Fruit fly (Drosophila melanogaster): ENCODE results near the gene boil.

Gene boil

dm6 chrX:4875370-4875769, at the start of gene boil:
TSS of gene boil (plus strand) at chrX:4875670.
- TF ChIP-seq CG17801 (GFP tag; optimal IDR thresholded peaks at IDR 0.05; ENCODE audit: partially characterized antibody) = no peak

- no peak for TF ChIP-seq CG17801 (GFP tag; optimal IDR thresholded peaks at IDR 0.05; ENCODE audit: partially characterized antibody)
These were observed 49.8 kb upstream of the boil start, which contains the start of gene CG12682 for dm6 chrX:4825674-4826073. TSS of gene CG12682 (plus strand) at chrX:4825974.

dm6 chrX:4840548-4841098, 34.8 kb upstream of the boil start, which contains the start of gene CG42594:
TSS of gene CG42594 (plus strand) at chrX:4840833.
- TF ChIP-seq CG17801 (GFP tag; optimal IDR thresholded peaks at IDR 0.05; ENCODE audit: partially characterized antibody) = no peak

- no peak for TF ChIP-seq CG17801 (GFP tag; optimal IDR thresholded peaks at IDR 0.05; ENCODE audit: partially characterized antibody)
These were observed 26.1 kb upstream of the boil start for dm6 chrX:4849376-4849775.

- no peak for TF ChIP-seq CG17801 (GFP tag; optimal IDR thresholded peaks at IDR 0.05; ENCODE audit: partially characterized antibody)
These were observed 15.2 kb upstream of the boil start for dm6 chrX:4860266-4860665.

dm6 chrX:4885875-4886274, 10.4 kb downstream of the boil start:
- no peak for TF ChIP-seq CG17801 (GFP tag; optimal IDR thresholded peaks at IDR 0.05; ENCODE audit: partially characterized antibody)

- TF ChIP-seq CG17801 (GFP tag; optimal IDR thresholded peaks at IDR 0.05; ENCODE audit: partially characterized antibody) = no peak
These were observed 19.1 kb downstream of the boil start for dm6 chrX:4894596-4894995.

dm6 chrX:4896892-4897291, 21.4 kb downstream of the boil start:
- TF ChIP-seq CG17801 (GFP tag; optimal IDR thresholded peaks at IDR 0.05; ENCODE audit: partially characterized antibody) = no peak

dm6 chrX:4906573-4906972, 31.1 kb downstream of the boil start, which contains the start of gene CG6927:
TSS of gene CG6927 (plus strand) at chrX:4906900.
- peak; percentile 68 for TF ChIP-seq CG17801 (GFP tag; optimal IDR thresholded peaks at IDR 0.05; ENCODE audit: partially characterized antibody)

- TF ChIP-seq CG17801 (GFP tag; optimal IDR thresholded peaks at IDR 0.05; ENCODE audit: partially characterized antibody) = peak; percentile 98
These were observed 33.5 kb downstream of the boil start, which contains the start of gene CG32772 for dm6 chrX:4908926-4909432. TSS of gene CG32772 (plus strand) at chrX:4909102.

- peak; percentile 100 for TF ChIP-seq CG17801 (GFP tag; optimal IDR thresholded peaks at IDR 0.05; ENCODE audit: partially characterized antibody)
These were observed 34.7 kb downstream of the boil start for dm6 chrX:4909938-4910778.

dm6 chrX:4911060-4911459, 35.6 kb downstream of the boil start:
- TF ChIP-seq CG17801 (GFP tag; optimal IDR thresholded peaks at IDR 0.05; ENCODE audit: partially characterized antibody) = no peak

- peak; percentile 88 for TF ChIP-seq CG17801 (GFP tag; optimal IDR thresholded peaks at IDR 0.05; ENCODE audit: partially characterized antibody)
These were observed 36.3 kb downstream of the boil start for dm6 chrX:4911765-4912245.

dm6 chrX:4912370-4912769, 36.9 kb downstream of the boil start:
- no peak for TF ChIP-seq CG17801 (GFP tag; optimal IDR thresholded peaks at IDR 0.05; ENCODE audit: partially characterized antibody)

dm6 chrX:4918228-4919022, 43.0 kb downstream of the boil start, which contains the start of the genes CG4041 and Hgsnat:
TSS of gene CG4041 (minus strand) at chrX:4918447.
TSS of gene Hgsnat (plus strand) at chrX:4918730.
- TF ChIP-seq CG17801 (GFP tag; optimal IDR thresholded peaks at IDR 0.05; ENCODE audit: partially characterized antibody) = peak; percentile 4

All from ovary, adult (tissue).